Worm (Caenorhabditis elegans) whole organism, L4 larva: ENCODE measurements around the gene txt-14.
A peak's percentile ranks its signal among the peaks of the same experiment; 100 is the strongest.

Experiments used
- hlh-30 ChIP-seq: sonication (generic microtip); optimal IDR thresholded peaks from 2 replicates; lab custom pipeline; 2017; ENCODE audit warnings: antibody characterized with exemption, mild to moderate bottlenecking, missing genetic modification characterization, missing compliant biosample characterization; ENCODE audit not compliant: insufficient read depth
- jun-1 ChIP-seq: fragments of 150-350 bp; optimal IDR thresholded peaks from 2 replicates; lab custom pipeline; 2014; ENCODE audit warnings: missing biosample characterization, missing genetic modification reagents, missing genetic modification characterization
- lin-15B ChIP-seq: fragments of 150-350 bp; sonication (generic microtip); optimal IDR thresholded peaks from 3 replicates; lab custom pipeline; 2014; ENCODE audit warnings: missing biosample characterization, missing genetic modification characterization
- mep-1 ChIP-seq: fragments of 150-350 bp; sonication (generic microtip); optimal IDR thresholded peaks from 3 replicates; lab custom pipeline; 2014; ENCODE audit warnings: missing biosample characterization, missing genetic modification characterization
- sdz-12 ChIP-seq: fragments of 200-800 bp; sonication (Bioruptor generic); optimal IDR thresholded peaks from 2 replicates; lab custom pipeline; 2018; ENCODE audit warnings: mild to moderate bottlenecking, missing genetic modification characterization, missing compliant biosample characterization

- TF ChIP-seq mep-1 (tag; lab: Kevin White, UChicago) (peak; percentile 72), sdz-12 (no peak), jun-1 (tag; lab: Kevin White, UChicago) (peak; percentile 10), hlh-30 (tag; lab: Kevin White, UChicago) (peak; percentile 90), lin-15B (tag; lab: Kevin White, UChicago) (no peak)
These were observed 32.0 kb downstream of the txt-14 start for ce11 chrV:18614498-18614897.
